Worm (Caenorhabditis elegans) whole organism, late embryonic: Measurements from ENCODE around the gene nhr-137.

ENCODE experiments used
- C38D4.7 ChIP-seq: fragments of 200-800 bp; sonication (Bioruptor generic); optimal IDR thresholded peaks from 2 replicates; lab custom pipeline; 2018; ENCODE audit warnings: mild to moderate bottlenecking, missing genetic modification characterization, moderate library complexity, missing compliant biosample characterization
- K02D7.2 ChIP-seq: sonication (generic microtip); optimal IDR thresholded peaks from 2 replicates; lab custom pipeline; 2017; ENCODE audit warnings: mild to moderate bottlenecking, missing genetic modification characterization, missing compliant biosample characterization
- K09A11.1 ChIP-seq: sonication (generic microtip); optimal IDR thresholded peaks from 2 replicates; lab custom pipeline; 2017; ENCODE audit warnings: antibody characterized with exemption, mild to moderate bottlenecking, missing genetic modification characterization, missing compliant biosample characterization; ENCODE audit not compliant: insufficient read depth
- Y22D7AL.16 ChIP-seq: sonication (generic microtip); optimal IDR thresholded peaks from 2 replicates; lab custom pipeline; 2016; ENCODE audit warnings: missing genetic modification characterization, missing compliant biosample characterization
- ahr-1 ChIP-seq: sonication (generic microtip); optimal IDR thresholded peaks from 2 replicates; lab custom pipeline; 2016; ENCODE audit warnings: missing genetic modification characterization, missing compliant biosample characterization
- ama-1 ChIP-seq: fragments of 150-350 bp; optimal IDR thresholded peaks from 2 replicates; lab custom pipeline; 2014
- ceh-14 ChIP-seq: sonication (generic microtip); optimal IDR thresholded peaks from 2 replicates; lab custom pipeline; 2016; ENCODE audit warnings: missing genotype, missing genetic modification characterization, missing compliant biosample characterization
- ceh-18 ChIP-seq: sonication (generic microtip); optimal IDR thresholded peaks from 2 replicates; lab custom pipeline; 2016; ENCODE audit warnings: missing genetic modification characterization, missing compliant biosample characterization
- ceh-22 ChIP-seq: sonication (generic microtip); optimal IDR thresholded peaks from 2 replicates; lab custom pipeline; 2017; ENCODE audit warnings: missing biosample characterization, missing genetic modification characterization
- ceh-31 ChIP-seq: sonication (generic microtip); optimal IDR thresholded peaks from 2 replicates; lab custom pipeline; 2016; ENCODE audit warnings: missing genetic modification characterization, missing compliant biosample characterization
- ceh-34 ChIP-seq: sonication (generic microtip); optimal IDR thresholded peaks from 2 replicates; lab custom pipeline; 2016; ENCODE audit warnings: mild to moderate bottlenecking, missing genetic modification characterization, missing compliant biosample characterization
- ceh-45 ChIP-seq: fragments of 200-800 bp; sonication (Bioruptor generic); IDR thresholded peaks from 2 replicates; pipeline ENCODE4 v1.3.6; 2022; ENCODE audit warnings: missing genetic modification reagents, missing genetic modification characterization, missing compliant biosample characterization
- ceh-6 ChIP-seq: fragments of 200-800 bp; sonication (Bioruptor generic); optimal IDR thresholded peaks from 2 replicates; lab custom pipeline; 2018; ENCODE audit warnings: mild to moderate bottlenecking, missing genetic modification characterization, missing compliant biosample characterization
- dve-1 ChIP-seq: sonication (generic microtip); optimal IDR thresholded peaks from 2 replicates; lab custom pipeline; 2017; ENCODE audit warnings: antibody characterized with exemption, mild to moderate bottlenecking, missing genetic modification characterization, missing compliant biosample characterization
- ets-4 ChIP-seq: sonication (generic microtip); optimal IDR thresholded peaks from 2 replicates; lab custom pipeline; 2016; ENCODE audit warnings: missing genetic modification characterization, missing compliant biosample characterization
- fax-1 ChIP-seq: sonication (generic microtip); optimal IDR thresholded peaks from 2 replicates; lab custom pipeline; 2016; ENCODE audit warnings: missing genotype, missing genetic modification characterization, missing compliant biosample characterization
- fkh-10 ChIP-seq: fragments of 150-350 bp; optimal IDR thresholded peaks from 2 replicates; lab custom pipeline; 2014; ENCODE audit warnings: missing biosample characterization, missing genetic modification reagents, missing genetic modification characterization
- lim-6 ChIP-seq: sonication (generic microtip); optimal IDR thresholded peaks from 2 replicates; lab custom pipeline; 2016; ENCODE audit warnings: missing genetic modification characterization, missing compliant biosample characterization
- lin-11 ChIP-seq: fragments of 200-800 bp; sonication (Bioruptor generic); optimal IDR thresholded peaks from 2 replicates; lab custom pipeline; 2018; ENCODE audit warnings: mild to moderate bottlenecking, missing genetic modification characterization, missing compliant biosample characterization
- madf-2 ChIP-seq: sonication (generic microtip); optimal IDR thresholded peaks from 2 replicates; lab custom pipeline; 2017; ENCODE audit warnings: missing genetic modification characterization, missing compliant biosample characterization
- nhr-11 ChIP-seq: fragments of 150-350 bp; optimal IDR thresholded peaks from 2 replicates; lab custom pipeline; 2014; ENCODE audit warnings: missing biosample characterization, missing genetic modification characterization
- npax-4 ChIP-seq: sonication (generic microtip); optimal IDR thresholded peaks from 2 replicates; lab custom pipeline; 2016; ENCODE audit warnings: missing genetic modification characterization, missing compliant biosample characterization
- odd-2 ChIP-seq: sonication (generic microtip); optimal IDR thresholded peaks from 2 replicates; lab custom pipeline; 2017; ENCODE audit warnings: antibody characterized with exemption, mild to moderate bottlenecking, missing genetic modification characterization, missing compliant biosample characterization
- pax-1 ChIP-seq: fragments of 150-350 bp; optimal IDR thresholded peaks from 2 replicates; lab custom pipeline; 2014; ENCODE audit warnings: missing biosample characterization, missing genetic modification characterization
- pha-2 ChIP-seq: sonication (generic microtip); optimal IDR thresholded peaks from 2 replicates; lab custom pipeline; 2017; ENCODE audit warnings: mild to moderate bottlenecking, missing genetic modification characterization, missing compliant biosample characterization
- pqm-1 ChIP-seq: sonication (generic microtip); optimal IDR thresholded peaks from 2 replicates; lab custom pipeline; 2016; ENCODE audit warnings: missing genetic modification characterization, missing compliant biosample characterization
- ref-2 ChIP-seq: sonication (generic microtip); optimal IDR thresholded peaks from 2 replicates; lab custom pipeline; 2016; ENCODE audit warnings: missing genetic modification characterization, missing compliant biosample characterization
- rnt-1 ChIP-seq: sonication (generic microtip); optimal IDR thresholded peaks from 2 replicates; lab custom pipeline; 2016; ENCODE audit warnings: missing genetic modification characterization, missing compliant biosample characterization
- sox-2 ChIP-seq: fragments of 200-800 bp; sonication (Bioruptor generic); IDR thresholded peaks from 2 replicates; pipeline ENCODE4 v1.3.6; 2022; ENCODE audit warnings: missing genetic modification reagents, missing genetic modification characterization, missing compliant biosample characterization
- sox-4 ChIP-seq: sonication (generic microtip); optimal IDR thresholded peaks from 2 replicates; lab custom pipeline; 2017; ENCODE audit warnings: mild to moderate bottlenecking, missing genetic modification characterization, inconsistent platforms, missing compliant biosample characterization
- syd-9 ChIP-seq: sonication (generic microtip); optimal IDR thresholded peaks from 2 replicates; lab custom pipeline; 2016; ENCODE audit warnings: mild to moderate bottlenecking, missing genetic modification characterization, moderate library complexity, missing compliant biosample characterization
- ttx-3 ChIP-seq: sonication (generic microtip); optimal IDR thresholded peaks from 2 replicates; lab custom pipeline; 2016; ENCODE audit warnings: missing genetic modification reagents, missing genetic modification characterization, missing compliant biosample characterization
- unc-42 ChIP-seq: sonication (generic microtip); optimal IDR thresholded peaks from 2 replicates; lab custom pipeline; 2016; ENCODE audit warnings: missing genotype, missing genetic modification characterization, missing compliant biosample characterization
- unc-55 ChIP-seq: sonication (generic microtip); optimal IDR thresholded peaks from 2 replicates; lab custom pipeline; 2017; ENCODE audit warnings: missing biosample characterization, missing genetic modification reagents, missing genetic modification characterization
- zip-5 ChIP-seq: sonication (generic microtip); optimal IDR thresholded peaks from 2 replicates; lab custom pipeline; 2016; ENCODE audit warnings: missing genetic modification characterization, missing compliant biosample characterization
- ztf-16 ChIP-seq: sonication (generic microtip); optimal IDR thresholded peaks from 2 replicates; lab custom pipeline; 2017; ENCODE audit warnings: missing genetic modification characterization, missing compliant biosample characterization

Gene nhr-137

DNA sequence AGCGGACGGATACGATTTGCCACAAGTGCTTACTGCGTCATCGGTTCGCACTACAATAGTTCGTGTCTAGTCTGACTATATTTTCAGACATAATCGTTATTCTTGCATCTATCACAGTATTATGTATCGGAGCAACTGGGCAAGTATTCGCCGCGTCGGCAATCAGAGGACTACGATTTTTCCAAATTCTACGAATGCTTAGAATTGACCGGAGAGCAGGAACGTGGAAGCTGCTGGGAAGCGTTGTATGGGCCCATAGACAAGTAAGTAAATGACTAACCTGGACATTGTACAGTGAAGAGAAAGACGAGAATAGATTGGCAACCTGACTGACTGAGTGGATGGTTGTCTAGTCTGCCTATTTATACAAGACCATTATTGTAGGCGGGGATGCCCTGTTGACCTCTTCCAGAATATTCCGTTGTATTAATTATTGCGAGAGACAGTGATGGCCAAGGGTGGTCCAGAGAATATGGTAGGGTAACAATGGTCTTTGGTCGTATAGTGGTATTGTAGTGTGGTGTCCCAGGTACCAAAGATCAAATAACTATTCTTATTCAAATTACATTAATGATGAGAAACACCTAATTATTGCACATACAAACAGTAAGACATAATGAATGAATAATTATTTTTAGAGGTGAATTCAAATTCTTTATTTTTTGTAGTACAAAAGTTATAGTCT is 46.1 kb downstream of the nhr-137 start, which contains the start of gene clec-266:
clec-266 (minus strand) TSS at position 364 of the 685 bp plus-strand sequence.
- TF ChIP-seq sox-2 (GFP tag; lab: Robert Waterston, UW) (peak; percentile 70), ref-2 (tag; lab: Kevin White, UChicago) (peak; percentile 25), unc-55 (peak; percentile 18), lim-6 (tag; lab: Kevin White, UChicago) (no peak), ceh-22 (tag; lab: Kevin White, UChicago) (no peak), ama-1 (lab: Kevin White, UChicago) (peak; percentile 31), ceh-31 (peak; percentile 11)

DNA sequence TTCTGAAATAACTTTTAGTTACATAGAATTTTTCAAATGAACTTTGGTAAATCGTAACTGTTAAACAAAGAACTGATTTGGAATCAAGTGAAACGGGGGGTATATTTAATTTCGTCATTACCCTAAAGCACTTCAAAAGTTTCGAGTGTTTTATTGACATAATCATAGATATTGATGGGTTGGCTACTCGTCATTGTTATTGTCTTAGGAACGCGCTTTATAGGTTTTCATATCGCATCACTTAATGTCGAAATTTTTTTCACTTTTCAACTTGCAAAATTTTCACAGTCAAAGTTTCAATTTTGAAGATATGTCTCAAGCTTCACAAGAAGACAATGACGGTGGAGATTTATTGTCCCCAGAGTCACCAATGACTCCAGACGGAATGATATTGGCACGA is 50.1 kb downstream of the nhr-137 start, which contains the start of gene kqt-1:
kqt-1 (plus strand) TSS at position 301 of the 400 bp plus-strand sequence.
- TF ChIP-seq nhr-11 (tag; lab: Kevin White, UChicago): no peak
- TF ChIP-seq ceh-22 (tag; lab: Kevin White, UChicago): no peak
- no peak for TF ChIP-seq C38D4.7
- TF ChIP-seq ceh-31: no peak
- no peak for TF ChIP-seq npax-4 (tag; lab: Kevin White, UChicago)
- TF ChIP-seq rnt-1 (tag; lab: Kevin White, UChicago): no peak
- no peak for TF ChIP-seq dve-1
- TF ChIP-seq unc-42: no peak
- TF ChIP-seq ttx-3 (tag; lab: Kevin White, UChicago): no peak
- TF ChIP-seq fkh-10 (GFP tag; lab: Kevin White, UChicago): no peak
- TF ChIP-seq ets-4 (tag; lab: Kevin White, UChicago): no peak
- TF ChIP-seq Y22D7AL.16 (tag; lab: Kevin White, UChicago): no peak

DNA sequence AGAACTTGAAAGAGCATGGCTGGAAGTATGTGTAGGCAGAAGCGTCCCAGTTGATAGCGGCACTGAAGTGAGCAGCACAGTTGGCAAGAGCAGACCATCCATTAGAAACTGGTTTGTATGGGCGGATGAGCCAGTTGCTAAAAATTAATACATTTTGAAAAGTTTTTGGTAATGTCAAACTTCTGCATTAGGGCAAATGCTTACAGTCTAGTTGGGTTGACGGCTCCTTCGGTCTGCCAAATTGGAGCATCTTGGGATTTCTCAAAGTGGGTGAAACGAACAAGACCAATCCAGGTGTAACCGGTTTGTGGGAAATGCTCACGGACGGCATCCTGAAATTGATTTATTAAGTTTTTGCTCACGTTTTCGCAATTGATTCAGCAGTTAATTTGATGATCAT is 51.2 kb downstream of the nhr-137 start:
- TF ChIP-seq ceh-18 (no peak), pax-1 (tag; lab: Kevin White, UChicago) (no peak), C38D4.7 (no peak), ama-1 (lab: Kevin White, UChicago) (peak; percentile 60), ztf-16 (tag; lab: Kevin White, UChicago) (no peak), madf-2 (tag; lab: Kevin White, UChicago) (no peak)

DNA sequence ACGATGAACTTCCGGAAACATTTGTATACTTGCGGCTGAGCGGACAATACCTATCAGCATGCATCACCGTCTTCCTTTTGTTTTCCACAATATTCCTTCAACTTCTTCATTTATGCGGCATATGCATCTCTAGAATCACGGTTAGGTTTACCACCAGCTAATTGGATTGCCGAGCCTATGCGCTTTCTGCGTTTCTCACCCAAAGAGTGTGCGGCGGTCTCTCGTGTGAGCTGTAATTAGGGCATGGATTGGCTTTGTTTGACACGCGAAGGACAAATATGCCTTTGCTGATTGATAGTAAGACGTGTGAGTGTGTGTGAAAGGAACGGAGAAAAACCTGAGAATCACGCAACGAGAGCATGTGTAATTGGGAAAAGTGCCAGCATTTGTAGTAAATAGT is 55.3 kb downstream of the nhr-137 start:
- TF ChIP-seq ceh-14 (tag; lab: Kevin White, UChicago) (peak; percentile 4), zip-5 (no peak), pqm-1 (tag; lab: Kevin White, UChicago) (no peak), lin-11 (tag; lab: Kevin White, UChicago) (no peak), pha-2 (tag; lab: Kevin White, UChicago) (no peak), nhr-11 (tag; lab: Kevin White, UChicago) (no peak), ahr-1 (tag; lab: Kevin White, UChicago) (no peak), ceh-31 (peak; percentile 33), ceh-18 (no peak), fax-1 (tag; lab: Kevin White, UChicago) (no peak), syd-9 (no peak), Y22D7AL.16 (tag; lab: Kevin White, UChicago) (no peak), ceh-6 (GFP tag; lab: Kevin White, UChicago) (no peak), ttx-3 (tag; lab: Kevin White, UChicago) (peak; percentile 6), ceh-34 (tag; lab: Kevin White, UChicago) (no peak), sox-4 (tag; lab: Kevin White, UChicago) (no peak), odd-2 (no peak), K09A11.1 (tag; lab: Kevin White, UChicago) (no peak), ceh-45 (no peak), K02D7.2 (tag; lab: Kevin White, UChicago) (no peak), unc-42 (peak; percentile 80)
